Fruit fly (Drosophila melanogaster) whole organism, embryonic: ENCODE measurements around the gene CG9932.
A peak's percentile ranks its signal among the peaks of the same experiment; 100 is the strongest.

Experiments used
- Atf6 ChIP-seq: fragments of 200-800 bp; sonication (Bioruptor generic); IDR thresholded peaks from 2 replicates; pipeline ENCODE4 v1.3.6; 2022; ENCODE audit warnings: missing biosample characterization, missing genetic modification characterization
- Awh ChIP-seq: fragments of 200-800 bp; sonication (Bioruptor generic); IDR thresholded peaks from 2 replicates; pipeline ENCODE4, ENCODE4 v1.3.6; 2022; ENCODE audit warnings: missing biosample characterization, missing genetic modification characterization
- Bgb ChIP-seq: fragments of 200-800 bp; sonication (Bioruptor generic); IDR thresholded peaks from 2 replicates; pipeline ENCODE4 v1.3.6; 2022; ENCODE audit warnings: missing biosample characterization, missing genetic modification characterization; ENCODE audit not compliant: partially characterized antibody
- BtbVII ChIP-seq: fragments of 200-800 bp; sonication (Bioruptor generic); optimal IDR thresholded peaks from 3 replicates; lab custom pipeline; 2017; ENCODE audit warnings: missing biosample characterization, mild to moderate bottlenecking, missing genetic modification characterization
- CG10321 ChIP-seq: fragments of 200-800 bp; sonication (Bioruptor generic); IDR thresholded peaks from 2 replicates; pipeline ENCODE4 v1.3.6; 2022; ENCODE audit warnings: missing biosample characterization, missing genetic modification characterization
- CG10543 ChIP-seq: fragments of 200-800 bp; sonication (Bioruptor generic); optimal IDR thresholded peaks from 3 replicates; lab custom pipeline; 2017; ENCODE audit warnings: missing biosample characterization, mild to moderate bottlenecking, missing genetic modification characterization, moderate library complexity
- CG11504 ChIP-seq: fragments of 200-800 bp; sonication (Bioruptor generic); optimal IDR thresholded peaks from 3 replicates; lab custom pipeline; 2019; ENCODE audit warnings: missing biosample characterization, mild to moderate bottlenecking, missing genetic modification characterization, moderate library complexity
- CG11695 ChIP-seq: fragments of 200-800 bp; sonication (Bioruptor generic); IDR thresholded peaks from 3 replicates; pipeline ENCODE4 v1.3.6; 2022; ENCODE audit warnings: missing biosample characterization, missing genetic modification characterization
- CG12219 ChIP-seq: fragments of 200-800 bp; sonication (Bioruptor generic); optimal IDR thresholded peaks from 3 replicates; lab custom pipeline; 2018; ENCODE audit warnings: missing biosample characterization, mild to moderate bottlenecking, missing genetic modification characterization
- CG13894 ChIP-seq: fragments of 200-800 bp; sonication (Bioruptor generic); optimal IDR thresholded peaks from 3 replicates; lab custom pipeline; 2018; ENCODE audit warnings: missing biosample characterization, mild to moderate bottlenecking, missing genetic modification characterization, moderate library complexity
- CG14050 ChIP-seq: fragments of 200-800 bp; sonication (Bioruptor generic); IDR thresholded peaks from 3 replicates; pipeline ENCODE4 v1.3.6; 2022; ENCODE audit warnings: missing biosample characterization, missing genetic modification characterization
- CG14667 ChIP-seq: fragments of 200-800 bp; sonication (Bioruptor generic); IDR thresholded peaks from 2 replicates; pipeline ENCODE4 v1.3.6; 2022; ENCODE audit warnings: missing biosample characterization, missing genetic modification characterization
- CG32772 ChIP-seq: fragments of 200-800 bp; sonication (Bioruptor generic); IDR thresholded peaks from 2 replicates; pipeline ENCODE4 v1.3.6; 2022; ENCODE audit warnings: missing biosample characterization, missing genetic modification characterization
- CG42726 ChIP-seq: fragments of 200-800 bp; sonication (Bioruptor generic); IDR thresholded peaks from 2 replicates; pipeline ENCODE4 v1.3.6; 2022; ENCODE audit warnings: missing biosample characterization, missing genetic modification characterization; ENCODE audit not compliant: partially characterized antibody
- CG4282 ChIP-seq: fragments of 200-800 bp; sonication (Bioruptor generic); optimal IDR thresholded peaks from 2 replicates; lab custom pipeline; 2016; ENCODE audit warnings: missing biosample characterization, missing genetic modification characterization
- CG6254 ChIP-seq: fragments of 200-800 bp; sonication (Bioruptor generic); optimal IDR thresholded peaks from 3 replicates; lab custom pipeline; 2017; ENCODE audit warnings: mild to moderate bottlenecking, missing biosample characterization, missing genetic modification reagents, missing genetic modification characterization
- CG6813 ChIP-seq: fragments of 200-800 bp; sonication (Bioruptor generic); optimal IDR thresholded peaks from 2 replicates; lab custom pipeline; 2017; ENCODE audit warnings: missing biosample characterization, missing genetic modification characterization, mild to moderate bottlenecking, moderate library complexity, missing genetic modification reagents
- CG9876 ChIP-seq: fragments of 200-800 bp; sonication (Bioruptor generic); optimal IDR thresholded peaks from 2 replicates; lab custom pipeline; 2016; ENCODE audit warnings: missing biosample characterization, missing genetic modification characterization
- Drgx ChIP-seq: fragments of 200-800 bp; sonication (Bioruptor generic); IDR thresholded peaks from 2 replicates; pipeline ENCODE4 v1.3.6; 2022; ENCODE audit warnings: missing biosample characterization, missing genetic modification characterization
- E2f2 ChIP-seq: fragments of 200-800 bp; sonication (Bioruptor generic); IDR thresholded peaks from 2 replicates; pipeline ENCODE4 v1.3.6; 2022; ENCODE audit warnings: missing biosample characterization, missing genetic modification characterization
- Eip74EF ChIP-seq, 2 experiments: fragments of 200-800 bp in 1 of 2; fragments of >200 bp in 1 of 2; sonication (Bioruptor generic) in 1 of 2; optimal IDR thresholded peaks; 2 replicates each; lab custom pipeline; 2017 to 2019; ENCODE audit warnings: missing biosample characterization in 2 of 2, missing genetic modification characterization in 2 of 2, mild to moderate bottlenecking in 1 of 2, moderate library complexity in 1 of 2
- Fer1 ChIP-seq: fragments of 200-800 bp; sonication (Bioruptor generic); optimal IDR thresholded peaks from 2 replicates; lab custom pipeline; 2017; ENCODE audit warnings: missing biosample characterization, mild to moderate bottlenecking, missing genetic modification characterization
- HLHmδ ChIP-seq: fragments of 200-800 bp; sonication (Bioruptor generic); optimal IDR thresholded peaks from 2 replicates; lab custom pipeline; 2018; ENCODE audit warnings: missing biosample characterization, mild to moderate bottlenecking, missing genetic modification characterization, moderate library complexity
- Lpt ChIP-seq: fragments of >200 bp; optimal IDR thresholded peaks from 2 replicates; lab custom pipeline; 2018; ENCODE audit warnings: missing biosample characterization, missing genetic modification characterization
- Meics ChIP-seq: fragments of 200-800 bp; sonication (Bioruptor generic); optimal IDR thresholded peaks from 2 replicates; lab custom pipeline; 2017; ENCODE audit warnings: missing biosample characterization, mild to moderate bottlenecking, missing genetic modification characterization
- Mes4 ChIP-seq: fragments of 200-800 bp; sonication (Bioruptor generic); optimal IDR thresholded peaks from 2 replicates; lab custom pipeline; 2016; ENCODE audit warnings: missing biosample characterization, missing genetic modification characterization
- Neu2 ChIP-seq: fragments of 200-800 bp; sonication (Bioruptor generic); optimal IDR thresholded peaks from 3 replicates; lab custom pipeline; 2016; ENCODE audit warnings: missing biosample characterization, missing genetic modification characterization, borderline replicate concordance
- Nf-YC ChIP-seq: fragments of 200-800 bp; optimal IDR thresholded peaks from 3 replicates; lab custom pipeline; 2019; ENCODE audit warnings: missing biosample characterization, mild to moderate bottlenecking, missing genetic modification characterization, moderate library complexity
- Poxn ChIP-seq: fragments of 200-800 bp; sonication (Bioruptor generic); IDR thresholded peaks from 2 replicates; pipeline ENCODE4 v1.3.6; 2022; ENCODE audit warnings: missing biosample characterization, missing genetic modification characterization
- Scr ChIP-seq: fragments of 200-800 bp; sonication (Bioruptor generic); IDR thresholded peaks from 2 replicates; pipeline ENCODE4 v1.3.6; 2022; ENCODE audit warnings: missing biosample characterization, missing genetic modification characterization; ENCODE audit not compliant: partially characterized antibody
- Trl ChIP-seq, 3 experiments: fragments of >200 bp in 2 of 3; fragments of 200-800 bp in 1 of 3; sonication (Bioruptor generic) in 1 of 3; optimal IDR thresholded peaks; 2 replicates in 1 of 3; 3 replicates in 2 of 3; lab custom pipeline; 2016 to 2017; ENCODE audit warnings: missing biosample characterization in 1 of 3, missing genetic modification characterization in 1 of 3
- Xrp1 ChIP-seq: fragments of 200-800 bp; sonication (Bioruptor generic); IDR thresholded peaks from 2 replicates; pipeline ENCODE4 v1.3.6; 2022; ENCODE audit warnings: missing biosample characterization, missing genetic modification characterization
- abd-A ChIP-seq: fragments of 200-800 bp; sonication (Bioruptor generic); optimal IDR thresholded peaks from 3 replicates; lab custom pipeline; 2019; ENCODE audit warnings: missing biosample characterization, mild to moderate bottlenecking, missing genetic modification characterization, moderate library complexity
- bsh ChIP-seq, 2 experiments: fragments of 200-800 bp; sonication (Bioruptor generic); optimal IDR thresholded peaks; 2 replicates each; lab custom pipeline; 2017 to 2018; ENCODE audit warnings: mild to moderate bottlenecking in 2 of 2, missing biosample characterization in 2 of 2, missing genetic modification characterization in 2 of 2, moderate library complexity in 1 of 2
- chinmo ChIP-seq: fragments of 200-800 bp; sonication (Bioruptor generic); IDR thresholded peaks from 4 replicates; pipeline ENCODE4 v1.3.6; 2022; ENCODE audit warnings: missing biosample characterization, missing genetic modification characterization; ENCODE audit not compliant: partially characterized antibody
- ftz-f1 ChIP-seq: fragments of 200-800 bp; sonication (Bioruptor generic); optimal IDR thresholded peaks from 2 replicates; lab custom pipeline; 2016; ENCODE audit warnings: missing biosample characterization, missing genetic modification characterization
- jing ChIP-seq: fragments of 200-800 bp; sonication (Bioruptor generic); optimal IDR thresholded peaks from 2 replicates; lab custom pipeline; 2018; ENCODE audit warnings: missing biosample characterization, mild to moderate bottlenecking, missing genetic modification characterization
- lbe ChIP-seq: fragments of 200-800 bp; sonication (Bioruptor generic); optimal IDR thresholded peaks from 2 replicates; lab custom pipeline; 2016; ENCODE audit warnings: missing biosample characterization, mild to moderate bottlenecking, missing genetic modification characterization
- nerfin-1 ChIP-seq: fragments of 200-800 bp; sonication (Bioruptor generic); optimal IDR thresholded peaks from 3 replicates; lab custom pipeline; 2019; ENCODE audit warnings: missing biosample characterization, mild to moderate bottlenecking, missing genetic modification characterization, moderate library complexity
- nom ChIP-seq: fragments of 200-800 bp; sonication (Bioruptor generic); optimal IDR thresholded peaks from 2 replicates; lab custom pipeline; 2017; ENCODE audit warnings: missing biosample characterization, missing genetic modification characterization, mild to moderate bottlenecking, moderate library complexity, missing genetic modification reagents
- pan ChIP-seq, 4 experiments: fragments of >200 bp in 3 of 4; fragments of 200-800 bp in 1 of 4; sonication (Bioruptor generic) in 1 of 4; optimal IDR thresholded peaks in 3 of 4; IDR thresholded peaks in 1 of 4; 2 replicates each; pipeline versions ENCODE4 v1.3.6 to Lab custom; 2017 to 2022; ENCODE audit warnings: missing biosample characterization in 2 of 4, missing genetic modification characterization in 2 of 4, mixed read lengths in 1 of 4
- pb ChIP-seq: fragments of 200-800 bp; sonication (Bioruptor generic); optimal IDR thresholded peaks from 3 replicates; lab custom pipeline; 2016; ENCODE audit warnings: missing biosample characterization, missing genetic modification characterization
- seq ChIP-seq: fragments of 200-800 bp; sonication (Bioruptor generic); IDR thresholded peaks from 2 replicates; pipeline ENCODE4 v1.3.6; 2022; ENCODE audit warnings: missing biosample characterization, missing genetic modification characterization
- sr ChIP-seq: fragments of 200-800 bp; sonication (Bioruptor generic); IDR thresholded peaks from 3 replicates; pipeline ENCODE4 v1.3.6; 2022; ENCODE audit warnings: missing biosample characterization, missing genetic modification characterization
- sug ChIP-seq: fragments of 200-800 bp; optimal IDR thresholded peaks from 2 replicates; lab custom pipeline; 2019; ENCODE audit warnings: missing biosample characterization, mild to moderate bottlenecking, missing genetic modification characterization, moderate library complexity
- vvl ChIP-seq: fragments of 200-800 bp; sonication (Bioruptor generic); IDR thresholded peaks from 2 replicates; pipeline ENCODE4 v1.3.6; 2022; ENCODE audit warnings: missing biosample characterization, missing genetic modification characterization
- wek ChIP-seq: fragments of 200-800 bp; sonication (Bioruptor generic); optimal IDR thresholded peaks from 3 replicates; lab custom pipeline; 2018; ENCODE audit warnings: missing biosample characterization, mild to moderate bottlenecking, missing genetic modification characterization, moderate library complexity

The CG9932 gene

dm6 chr2L:13060037-13060537 lies at the start of gene CG9932:
Gene CG9932, minus strand, starts transcription at chr2L:13060140.
- peak in 1 of 2 experiments; percentile 43 for TF ChIP-seq bsh (GFP tag; optimal IDR thresholded peaks at IDR 0.05; lab: Kevin White, UChicago)
- TF ChIP-seq CG6813 (GFP tag; lab: Kevin White, UChicago), result peak; percentile 8
- peak; percentile 92 for TF ChIP-seq sug (tag; lab: Kevin White, UChicago)
- peak; percentile 25; the same call in 1 of the 2 replicates for TF ChIP-seq seq (GFP tag; lab: Robert Waterston, UW)
- peak; percentile 4 for TF ChIP-seq wek
- peak; percentile 36; the same call in 1 of the 2 replicates for TF ChIP-seq CG42726 (GFP tag; lab: Robert Waterston, UW)
- TF ChIP-seq Trl (optimal IDR thresholded peaks at IDR 0.05; lab: Kevin White, UChicago), result peak; percentile 97 to 99
- peak; percentile 61 for TF ChIP-seq Trl (GFP tag; optimal IDR thresholded peaks at IDR 0.05; lab: Kevin White, UChicago)
- peak; percentile 37; the same call in 1 of the 2 replicates for TF ChIP-seq vvl (GFP tag; lab: Robert Waterston, UW)
- peak; percentile 11 for TF ChIP-seq nerfin-1
- peak; percentile 0 for TF ChIP-seq HLHmδ (GFP tag; lab: Kevin White, UChicago)
- TF ChIP-seq lbe (GFP tag; lab: Kevin White, UChicago), result peak; percentile 59
- peak; percentile 1 for TF ChIP-seq CG9876 (GFP tag; lab: Kevin White, UChicago)
- no peak for TF ChIP-seq CG14667 (GFP tag; lab: Robert Waterston, UW)
- TF ChIP-seq chinmo (GFP tag; lab: Robert Waterston, UW), result peak; percentile 98
- TF ChIP-seq Fer1 (GFP tag; lab: Kevin White, UChicago), result peak; percentile 62
- no peak for TF ChIP-seq Poxn (GFP tag; lab: Robert Waterston, UW)
- peak; percentile 41; the same call in 1 of the 2 replicates for TF ChIP-seq E2f2 (GFP tag; lab: Robert Waterston, UW)
- TF ChIP-seq Mes4 (GFP tag; lab: Kevin White, UChicago), result peak; percentile 4
- no peak; the same call in 2 of the 3 replicates for TF ChIP-seq CG11695
- TF ChIP-seq CG32772 (GFP tag; lab: Robert Waterston, UW), result no peak
- peak; percentile 40 for TF ChIP-seq abd-A (tag; lab: Kevin White, UChicago)
- TF ChIP-seq BtbVII (GFP tag; lab: Kevin White, UChicago), result peak; percentile 57
- TF ChIP-seq Lpt (GFP tag; lab: Kevin White, UChicago), result no peak
- TF ChIP-seq CG10543 (GFP tag; lab: Kevin White, UChicago), result peak; percentile 48
- no peak for TF ChIP-seq CG4282 (GFP tag; lab: Kevin White, UChicago)
- peak; percentile 26 for TF ChIP-seq CG12219 (GFP tag; lab: Kevin White, UChicago)
- TF ChIP-seq pan (optimal IDR thresholded peaks at IDR 0.05; lab: Kevin White, UChicago), result no peak
- peak in 1 of 2 experiments; percentile 46 for TF ChIP-seq pan (GFP tag; optimal IDR thresholded peaks at IDR 0.05 in 1 of 2, IDR thresholded peaks at IDR 0.05 in 1 of 2)
- 0 out of 3 replicates have a peak, but pooled peaks have one; percentile 19 for TF ChIP-seq sr (GFP tag; lab: Robert Waterston, UW)
- peak; percentile 7 for TF ChIP-seq jing
- TF ChIP-seq Atf6 (GFP tag; lab: Robert Waterston, UW), result peak; percentile 53; the same call in 1 of the 2 replicates
- TF ChIP-seq pb (GFP tag; lab: Kevin White, UChicago), result peak; percentile 53
- TF ChIP-seq CG10321, result 0 out of 2 replicates have a peak, but pooled peaks have one; percentile 11
- TF ChIP-seq Neu2 (GFP tag; lab: Kevin White, UChicago), result no peak
- TF ChIP-seq Drgx (GFP tag; lab: Robert Waterston, UW), result peak; percentile 66
- TF ChIP-seq CG11504 (tag; lab: Kevin White, UChicago), result peak; percentile 20
- no peak for TF ChIP-seq CG6254
- TF ChIP-seq Awh, result 0 out of 2 replicates have a peak, but pooled peaks have one; percentile 18
- peak; percentile 52 for TF ChIP-seq ftz-f1 (GFP tag; lab: Kevin White, UChicago)
- peak; percentile 7 for TF ChIP-seq CG13894 (tag; lab: Kevin White, UChicago)
- no peak for TF ChIP-seq Eip74EF (GFP tag; optimal IDR thresholded peaks at IDR 0.05; lab: Kevin White, UChicago)
- TF ChIP-seq nom (GFP tag; lab: Kevin White, UChicago), result peak; percentile 73
- 0 out of 2 replicates have a peak, but pooled peaks have one; percentile 16 for TF ChIP-seq Xrp1
- TF ChIP-seq Meics (GFP tag; lab: Kevin White, UChicago), result peak; percentile 40
- no peak for TF ChIP-seq CG14050 (GFP tag; lab: Robert Waterston, UW)
- TF ChIP-seq Nf-YC (tag; lab: Kevin White, UChicago), result peak; percentile 89
- peak; percentile 41; the same call in 1 of the 2 replicates for TF ChIP-seq Bgb (GFP tag; lab: Robert Waterston, UW)
- TF ChIP-seq Scr (GFP tag; lab: Robert Waterston, UW), result peak; percentile 39; the same call in 1 of the 2 replicates
